Worm (Caenorhabditis elegans): ENCODE data around the gene disl-2.

The disl-2 gene

ce11 chrIII:5448177-5448576, 5.2 kb downstream of the disl-2 start, which contains the start of gene skpt-1 (continued):
- TF ChIP-seq him-1 (tag; optimal IDR thresholded peaks at IDR 0.05) (peak; percentile 19), T26A5.8 (tag; optimal IDR thresholded peaks at IDR 0.05) (no peak), tlf-1 (GFP tag; optimal IDR thresholded peaks at IDR 0.05) (peak; percentile 92), ztf-18 (tag; optimal IDR thresholded peaks at IDR 0.05) (no peak), rpc-1 (optimal IDR thresholded peaks at IDR 0.05) (no peak), rpc-1 (tag; optimal IDR thresholded peaks at IDR 0.05) (no peak), chd-7 (tag; optimal IDR thresholded peaks at IDR 0.05) (no peak), ets-4 (GFP tag; optimal IDR thresholded peaks at IDR 0.05) (no peak), F49E8.2 (tag; optimal IDR thresholded peaks at IDR 0.05; ENCODE audit: insufficient read depth) (peak; percentile 85), hsf-1 (GFP tag; IDR thresholded peaks at IDR 0.05) (peak; percentile 86), F57C9.4 (tag; optimal IDR thresholded peaks at IDR 0.05) (no peak), aptf-3 (GFP tag; IDR thresholded peaks at IDR 0.05) (no peak), sea-2 (GFP tag; IDR thresholded peaks at IDR 0.05) (no peak), snpc-3.4 (tag; optimal IDR thresholded peaks at IDR 0.05) (peak; percentile 87), K12H6.12 (tag; optimal IDR thresholded peaks at IDR 0.05) (no peak), F23B12.7 (tag; optimal IDR thresholded peaks at IDR 0.05; ENCODE audit: insufficient read depth) (no peak), let-607 (tag; optimal IDR thresholded peaks at IDR 0.05) (no peak), fkh-3 (tag; optimal IDR thresholded peaks at IDR 0.05) (no peak), tbx-9 (tag; optimal IDR thresholded peaks at IDR 0.05; ENCODE audit: borderline replicate concordance) (no peak), lin-40 (tag; optimal IDR thresholded peaks at IDR 0.05) (no peak), mes-4 (tag; optimal IDR thresholded peaks at IDR 0.05) (no peak), mxl-1 (tag; optimal IDR thresholded peaks at IDR 0.05) (no peak), madf-6 (GFP tag; IDR thresholded peaks at IDR 0.05) (peak; percentile 99), Y53F4B.3 (GFP tag; IDR thresholded peaks at IDR 0.05) (no peak), dpl-1 (GFP tag; optimal IDR thresholded peaks at IDR 0.05) (peak; percentile 97), ztf-6 (GFP tag; IDR thresholded peaks at IDR 0.05) (no peak), K11D2.4 (GFP tag; IDR thresholded peaks at IDR 0.05) (no peak), mcd-1 (GFP tag; IDR thresholded peaks at IDR 0.05) (peak; percentile 97), ztf-25 (GFP tag; IDR thresholded peaks at IDR 0.05) (no peak), T07F8.4 (tag; optimal IDR thresholded peaks at IDR 0.05) (no peak), ekl-4 (GFP tag; IDR thresholded peaks at IDR 0.05) (peak; percentile 90), lin-35 (GFP tag; optimal IDR thresholded peaks at IDR 0.05) (peak in 2 of 3 experiments; percentile 67 to 91), ceh-100 (GFP tag; IDR thresholded peaks at IDR 0.05) (peak; percentile 63; the same call in 1 of the 2 replicates), gei-17 (GFP tag; optimal IDR thresholded peaks at IDR 0.05) (no peak), egrh-3 (GFP tag; IDR thresholded peaks at IDR 0.05) (no peak), B0336.3 (GFP tag; IDR thresholded peaks at IDR 0.05) (peak; percentile 88), unc-130 (GFP tag; optimal IDR thresholded peaks at IDR 0.05) (peak; percentile 64), Y95B8A.8 (GFP tag; IDR thresholded peaks at IDR 0.05) (peak; percentile 91; the same call in 1 of the 2 replicates), hlh-26 (GFP tag; conservative IDR thresholded peaks at IDR 0.05) (no peak), pbrm-1 (GFP tag; IDR thresholded peaks at IDR 0.05) (peak; percentile 62; the same call in 1 of the 2 replicates), nfyb-1 (GFP tag; IDR thresholded peaks at IDR 0.05) (peak; percentile 73; the same call in 1 of the 2 replicates), lin-26 (GFP tag; IDR thresholded peaks at IDR 0.05) (no peak), tbp1 (GFP tag; optimal IDR thresholded peaks at IDR 0.05) (peak; percentile 60), nhr-90 (tag; optimal IDR thresholded peaks at IDR 0.05) (no peak), egl-18 (GFP tag; IDR thresholded peaks at IDR 0.05) (no peak), attf-6 (GFP tag; IDR thresholded peaks at IDR 0.05) (no peak), cebp-2 (GFP tag; IDR thresholded peaks at IDR 0.05) (no peak), F57A8.1 (GFP tag; optimal IDR thresholded peaks at IDR 0.05) (no peak), ztf-3 (GFP tag; optimal IDR thresholded peaks at IDR 0.05) (no peak), F55B11.4 (tag; optimal IDR thresholded peaks at IDR 0.05; ENCODE audit: borderline replicate concordance, insufficient read depth) (no peak)
